Worm (Caenorhabditis elegans): ENCODE measurements around the gene osg-1.

ce11 chrIII:5487087-5487603 lies at the start of gene osg-1:
- TF ChIP-seq tbx-2 (tag; optimal IDR thresholded peaks at IDR 0.05) (no peak), nhr-77 (tag; optimal IDR thresholded peaks at IDR 0.05) (no peak), lsy-12 (tag; optimal IDR thresholded peaks at IDR 0.05) (no peak), daf-12 (tag; optimal IDR thresholded peaks at IDR 0.05) (no peak)

All from whole organism, L3 larva.